Fruit fly (Drosophila melanogaster) whole organism, embryonic: ENCODE results near the gene Teh1.

Source experiments
- ATbp ChIP-seq: fragments of 200-800 bp; sonication (Bioruptor generic); optimal IDR thresholded peaks from 2 replicates; lab custom pipeline; 2017; ENCODE audit warnings: missing biosample characterization, mild to moderate bottlenecking, missing genetic modification characterization, missing genetic modification reagents
- Abd-B ChIP-seq: fragments of 200-800 bp; sonication (Bioruptor generic); optimal IDR thresholded peaks from 2 replicates; lab custom pipeline; 2018; ENCODE audit warnings: missing biosample characterization, mild to moderate bottlenecking, missing genetic modification characterization, moderate library complexity
- CG15269 ChIP-seq: fragments of 200-800 bp; sonication (Bioruptor generic); optimal IDR thresholded peaks from 2 replicates; lab custom pipeline; 2018; ENCODE audit warnings: missing biosample characterization, mild to moderate bottlenecking, missing genetic modification characterization, moderate library complexity
- CG15696 ChIP-seq: fragments of 200-800 bp; sonication (Bioruptor generic); optimal IDR thresholded peaks from 2 replicates; lab custom pipeline; 2019; ENCODE audit warnings: missing biosample characterization, mild to moderate bottlenecking, missing genetic modification characterization, moderate library complexity
- CG18599 ChIP-seq: fragments of 200-800 bp; sonication (Bioruptor generic); optimal IDR thresholded peaks from 3 replicates; lab custom pipeline; 2017; ENCODE audit warnings: missing biosample characterization, missing genetic modification characterization, mild to moderate bottlenecking, moderate library complexity, missing genetic modification reagents
- CG2116 ChIP-seq: fragments of 200-800 bp; sonication (Bioruptor generic); optimal IDR thresholded peaks from 3 replicates; lab custom pipeline; 2018; ENCODE audit warnings: missing biosample characterization, mild to moderate bottlenecking, missing genetic modification characterization
- CG2199 ChIP-seq: fragments of 200-800 bp; sonication (Bioruptor generic); IDR thresholded peaks from 3 replicates; pipeline ENCODE4 v1.3.6; 2022; ENCODE audit warnings: missing biosample characterization, missing genetic modification characterization
- CG2712 ChIP-seq: fragments of 200-800 bp; optimal IDR thresholded peaks from 3 replicates; lab custom pipeline; 2019; ENCODE audit warnings: missing biosample characterization, mild to moderate bottlenecking, missing genetic modification characterization, moderate library complexity
- CG3163 ChIP-seq: fragments of 200-800 bp; sonication (Bioruptor generic); optimal IDR thresholded peaks from 3 replicates; lab custom pipeline; 2016; ENCODE audit warnings: missing biosample characterization, missing genetic modification characterization
- CG34422 ChIP-seq: fragments of 200-800 bp; sonication (Bioruptor generic); IDR thresholded peaks from 3 replicates; pipeline ENCODE4 v1.3.6; 2022; ENCODE audit warnings: missing biosample characterization, missing genetic modification characterization
- CG8290 ChIP-seq, 3 experiments: fragments of 200-800 bp; sonication (Bioruptor generic); optimal IDR thresholded peaks; 2 replicates each; lab custom pipeline; 2016 to 2019; ENCODE audit warnings: missing biosample characterization in 3 of 3, missing genetic modification characterization in 3 of 3, mild to moderate bottlenecking in 2 of 3, moderate library complexity in 1 of 3
- CHES-1-like ChIP-seq: fragments of 200-800 bp; sonication (Bioruptor generic); optimal IDR thresholded peaks from 2 replicates; lab custom pipeline; 2016; ENCODE audit warnings: missing biosample characterization, missing genetic modification characterization
- CoRest ChIP-seq: fragments of 200-800 bp; sonication (Bioruptor generic); optimal IDR thresholded peaks from 3 replicates; lab custom pipeline; 2018; ENCODE audit warnings: missing biosample characterization, mild to moderate bottlenecking, missing genetic modification characterization, moderate library complexity
- D19A ChIP-seq: fragments of 200-800 bp; optimal IDR thresholded peaks from 3 replicates; lab custom pipeline; 2019; ENCODE audit warnings: missing biosample characterization, mild to moderate bottlenecking, missing genetic modification characterization, moderate library complexity
- H2.0 ChIP-seq: fragments of 200-800 bp; sonication (Bioruptor generic); IDR thresholded peaks from 2 replicates; pipeline ENCODE4 v1.3.6; 2022; ENCODE audit warnings: missing biosample characterization, missing genetic modification characterization
- HHEX ChIP-seq: fragments of 200-800 bp; sonication (Bioruptor generic); optimal IDR thresholded peaks from 3 replicates; lab custom pipeline; 2017; ENCODE audit warnings: missing biosample characterization, mild to moderate bottlenecking, missing genetic modification characterization, missing genetic modification reagents
- HLHmδ ChIP-seq: fragments of 200-800 bp; sonication (Bioruptor generic); optimal IDR thresholded peaks from 2 replicates; lab custom pipeline; 2018; ENCODE audit warnings: missing biosample characterization, mild to moderate bottlenecking, missing genetic modification characterization, moderate library complexity
- HmgZ ChIP-seq: fragments of 200-800 bp; sonication (Bioruptor generic); optimal IDR thresholded peaks from 2 replicates; lab custom pipeline; 2018; ENCODE audit warnings: missing biosample characterization, mild to moderate bottlenecking, missing genetic modification characterization
- Hr3 ChIP-seq: fragments of 200-800 bp; sonication (Bioruptor generic); optimal IDR thresholded peaks from 3 replicates; lab custom pipeline; 2016; ENCODE audit warnings: missing biosample characterization, missing genetic modification characterization
- Hr51 ChIP-seq, 2 experiments: fragments of 200-800 bp; sonication (Bioruptor generic); optimal IDR thresholded peaks; 2 replicates in 1 of 2; 3 replicates in 1 of 2; lab custom pipeline; 2016 to 2018; ENCODE audit warnings: missing biosample characterization in 2 of 2, missing genetic modification characterization in 2 of 2, mild to moderate bottlenecking in 1 of 2, moderate library complexity in 1 of 2
- NK7.1 ChIP-seq: fragments of 200-800 bp; sonication (Bioruptor generic); optimal IDR thresholded peaks from 3 replicates; lab custom pipeline; 2016; ENCODE audit warnings: missing biosample characterization, missing genetic modification characterization
- Neu2 ChIP-seq: fragments of 200-800 bp; sonication (Bioruptor generic); optimal IDR thresholded peaks from 3 replicates; lab custom pipeline; 2016; ENCODE audit warnings: missing biosample characterization, missing genetic modification characterization, borderline replicate concordance
- PHDP ChIP-seq: fragments of 200-800 bp; sonication (Bioruptor generic); optimal IDR thresholded peaks from 3 replicates; lab custom pipeline; 2018; ENCODE audit warnings: missing biosample characterization, mild to moderate bottlenecking, missing genetic modification characterization, moderate library complexity
- Rfx ChIP-seq: fragments of 200-800 bp; sonication (Bioruptor generic); IDR thresholded peaks from 2 replicates; pipeline ENCODE4 v1.3.6; 2022; ENCODE audit warnings: missing biosample characterization, missing genetic modification characterization
- Sox102F ChIP-seq: fragments of 200-800 bp; sonication (Bioruptor generic); optimal IDR thresholded peaks from 2 replicates; lab custom pipeline; 2018; ENCODE audit warnings: missing biosample characterization, mild to moderate bottlenecking, missing genetic modification characterization, moderate library complexity
- Xbp1 ChIP-seq: fragments of 200-800 bp; sonication (Bioruptor generic); optimal IDR thresholded peaks from 3 replicates; lab custom pipeline; 2016; ENCODE audit warnings: missing biosample characterization, mild to moderate bottlenecking, missing genetic modification characterization
- abd-A ChIP-seq: fragments of 200-800 bp; sonication (Bioruptor generic); optimal IDR thresholded peaks from 3 replicates; lab custom pipeline; 2019; ENCODE audit warnings: missing biosample characterization, mild to moderate bottlenecking, missing genetic modification characterization, moderate library complexity
- ap ChIP-seq: fragments of 200-800 bp; sonication (Bioruptor generic); IDR thresholded peaks from 2 replicates; pipeline ENCODE4 v1.3.6; 2022; ENCODE audit warnings: missing biosample characterization, missing genetic modification characterization
- ara ChIP-seq: fragments of 200-800 bp; sonication (Bioruptor generic); IDR thresholded peaks from 2 replicates; pipeline ENCODE4 v1.3.6; 2022; ENCODE audit warnings: missing biosample characterization, missing genetic modification characterization
- ci ChIP-seq: fragments of 200-800 bp; sonication (Bioruptor generic); IDR thresholded peaks from 3 replicates; pipeline ENCODE4 v1.3.6; 2022; ENCODE audit warnings: missing biosample characterization, missing genetic modification characterization
- crol ChIP-seq: fragments of 200-800 bp; sonication (Bioruptor generic); IDR thresholded peaks from 2 replicates; pipeline ENCODE4 v1.3.6; 2022; ENCODE audit warnings: missing biosample characterization, missing genetic modification characterization
- cwo ChIP-seq: fragments of 200-800 bp; sonication (Bioruptor generic); optimal IDR thresholded peaks from 3 replicates; lab custom pipeline; 2017; ENCODE audit warnings: missing biosample characterization, missing genetic modification characterization, mild to moderate bottlenecking, moderate library complexity, missing genetic modification reagents
- dmrt99B ChIP-seq: fragments of 200-800 bp; sonication (Bioruptor generic); optimal IDR thresholded peaks from 2 replicates; lab custom pipeline; 2018; ENCODE audit warnings: missing biosample characterization, mild to moderate bottlenecking, missing genetic modification characterization, moderate library complexity
- dpn ChIP-seq, 2 experiments: fragments of 200-800 bp; sonication (Bioruptor generic); optimal IDR thresholded peaks; 3 replicates each; lab custom pipeline; 2016; ENCODE audit warnings: missing biosample characterization in 2 of 2, missing genetic modification characterization in 2 of 2
- eve ChIP-seq, 2 experiments: fragments of >200 bp; optimal IDR thresholded peaks; 2 replicates each; lab custom pipeline; 2017; ENCODE audit warnings: missing biosample characterization in 2 of 2, missing genetic modification characterization in 2 of 2
- fd96Cb ChIP-seq: fragments of 200-800 bp; sonication (Bioruptor generic); optimal IDR thresholded peaks from 2 replicates; lab custom pipeline; 2018; ENCODE audit warnings: missing biosample characterization, mild to moderate bottlenecking, missing genetic modification characterization, moderate library complexity
- gem ChIP-seq: fragments of 200-800 bp; sonication (Bioruptor generic); optimal IDR thresholded peaks from 2 replicates; lab custom pipeline; 2019; ENCODE audit warnings: missing biosample characterization, mild to moderate bottlenecking, missing genetic modification characterization, moderate library complexity
- ken ChIP-seq: fragments of 200-800 bp; sonication (Bioruptor generic); IDR thresholded peaks from 3 replicates; pipeline ENCODE4 v1.3.6; 2022; ENCODE audit warnings: missing biosample characterization, missing genetic modification characterization
- kni ChIP-seq: fragments of 200-800 bp; sonication (Bioruptor generic); optimal IDR thresholded peaks from 3 replicates; lab custom pipeline; 2017; ENCODE audit warnings: mild to moderate bottlenecking, missing biosample characterization, missing genetic modification reagents, missing genetic modification characterization
- knrl ChIP-seq: fragments of 200-800 bp; sonication (Bioruptor generic); IDR thresholded peaks from 3 replicates; pipeline ENCODE4 v1.3.6; 2022; ENCODE audit warnings: missing biosample characterization, missing genetic modification characterization; ENCODE audit not compliant: partially characterized antibody
- lmd ChIP-seq: fragments of 200-800 bp; sonication (Bioruptor generic); IDR thresholded peaks from 2 replicates; pipeline ENCODE4 v1.3.6; 2022; ENCODE audit warnings: missing biosample characterization, missing genetic modification characterization
- nerfin-1 ChIP-seq: fragments of 200-800 bp; sonication (Bioruptor generic); optimal IDR thresholded peaks from 3 replicates; lab custom pipeline; 2019; ENCODE audit warnings: missing biosample characterization, mild to moderate bottlenecking, missing genetic modification characterization, moderate library complexity
- pho ChIP-seq: fragments of 200-800 bp; sonication (Bioruptor generic); optimal IDR thresholded peaks from 2 replicates; lab custom pipeline; 2016; ENCODE audit warnings: missing biosample characterization, missing genetic modification characterization
- pros ChIP-seq: fragments of 200-800 bp; sonication (Bioruptor generic); optimal IDR thresholded peaks from 3 replicates; lab custom pipeline; 2019; ENCODE audit warnings: missing biosample characterization, mild to moderate bottlenecking, missing genetic modification characterization, moderate library complexity
- scrt ChIP-seq: fragments of 200-800 bp; sonication (Bioruptor generic); optimal IDR thresholded peaks from 2 replicates; lab custom pipeline; 2018; ENCODE audit warnings: missing biosample characterization, mild to moderate bottlenecking, missing genetic modification characterization, moderate library complexity
- sens ChIP-seq: fragments of 200-800 bp; sonication (Bioruptor generic); peaks from one replicate; lab custom pipeline; 2016; ENCODE audit warnings: missing biosample characterization, missing genetic modification characterization
- tgo ChIP-seq: fragments of 200-800 bp; sonication (Bioruptor generic); IDR thresholded peaks from 3 replicates; pipeline ENCODE4 v1.3.6; 2022; ENCODE audit warnings: missing biosample characterization, missing genetic modification characterization

Gene Teh1

DNA sequence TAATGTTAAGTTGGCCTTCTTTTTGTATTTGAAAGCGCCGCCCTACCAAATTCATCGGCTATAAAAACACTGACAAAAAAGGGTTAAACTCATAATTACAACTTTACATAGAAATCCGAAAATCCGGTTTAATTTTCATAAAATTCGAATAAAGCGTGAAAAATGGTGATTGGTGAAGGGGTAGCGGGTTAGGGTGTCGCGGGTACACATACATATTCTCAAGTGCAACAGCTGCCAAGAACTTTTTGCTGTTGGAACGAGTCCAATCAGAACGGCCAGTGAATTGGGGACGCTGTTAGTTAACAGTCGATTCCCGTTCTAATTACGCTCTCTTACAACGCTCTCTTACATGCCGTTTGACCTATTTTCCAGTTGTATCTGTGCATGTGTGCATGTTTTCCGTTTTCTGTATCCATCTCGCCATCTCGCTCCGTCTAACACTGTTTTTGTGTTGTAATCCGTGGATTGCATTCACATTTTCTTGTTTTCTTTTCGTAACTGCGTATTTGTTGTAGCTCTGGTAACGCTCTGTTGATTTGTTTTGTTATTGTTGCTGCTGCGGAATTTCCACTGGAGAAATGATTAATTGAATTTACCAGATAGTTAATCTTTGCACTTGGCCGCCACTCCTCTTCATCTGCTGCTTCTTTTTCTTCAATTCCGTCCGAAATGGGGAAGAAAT lies 4.4 kb upstream of the Teh1 start (continued):
- TF ChIP-seq CG15696 (tag; lab: Kevin White, UChicago): peak; percentile 20
- no peak for TF ChIP-seq HmgZ (tag; lab: Kevin White, UChicago)
- peak; percentile 31 for TF ChIP-seq Xbp1 (GFP tag; lab: Kevin White, UChicago)
- peak; percentile 52 for TF ChIP-seq Hr3 (GFP tag; lab: Kevin White, UChicago)
- TF ChIP-seq Sox102F (GFP tag; lab: Kevin White, UChicago): peak; percentile 23
- TF ChIP-seq H2.0: 0 out of 2 replicates have a peak, but pooled peaks have one; percentile 21
- TF ChIP-seq kni (GFP tag; lab: Kevin White, UChicago): peak; percentile 95
- TF ChIP-seq tgo (GFP tag; lab: Robert Waterston, UW): peak; percentile 18; the same call in 2 of the 3 replicates
- peak; percentile 44 for TF ChIP-seq scrt (GFP tag; lab: Kevin White, UChicago)
- TF ChIP-seq fd96Cb (tag; lab: Kevin White, UChicago): no peak
- TF ChIP-seq knrl: no peak
- TF ChIP-seq ap (GFP tag; lab: Robert Waterston, UW): peak; percentile 42; the same call in 1 of the 2 replicates
- TF ChIP-seq ara: peak; percentile 11; the same call in 1 of the 2 replicates
- peak; percentile 57 for TF ChIP-seq gem
- TF ChIP-seq Hr51 (GFP tag; optimal IDR thresholded peaks at IDR 0.05; lab: Kevin White, UChicago): peak in 1 of 2 experiments; percentile 28
- no peak for TF ChIP-seq Neu2 (GFP tag; lab: Kevin White, UChicago)
- TF ChIP-seq CG2712: peak; percentile 60
- TF ChIP-seq CG15269 (tag; lab: Kevin White, UChicago): peak; percentile 43
- TF ChIP-seq sens (GFP tag; lab: Kevin White, UChicago): peak; percentile 84
- TF ChIP-seq ATbp: peak; percentile 23
- TF ChIP-seq ken (GFP tag; lab: Robert Waterston, UW): peak; percentile 20; the same call in 1 of the 3 replicates
- no peak for TF ChIP-seq CHES-1-like (GFP tag; lab: Kevin White, UChicago)
- TF ChIP-seq abd-A (tag; lab: Kevin White, UChicago): peak; percentile 85
- TF ChIP-seq CoRest (tag; lab: Kevin White, UChicago): peak; percentile 24
- TF ChIP-seq lmd: peak; percentile 7; the same call in 1 of the 2 replicates
- TF ChIP-seq CG18599 (GFP tag; lab: Kevin White, UChicago): peak; percentile 23
- TF ChIP-seq Rfx (GFP tag; lab: Robert Waterston, UW): peak; percentile 63
- TF ChIP-seq CG2116 (GFP tag; lab: Kevin White, UChicago): peak; percentile 4
- TF ChIP-seq Abd-B: peak; percentile 28
- peak in 1 of 2 experiments; percentile 78 for TF ChIP-seq eve (GFP tag; optimal IDR thresholded peaks at IDR 0.05; lab: Kevin White, UChicago)
- peak; percentile 88 for TF ChIP-seq crol
- peak; percentile 10 for TF ChIP-seq D19A (tag; lab: Kevin White, UChicago)
- TF ChIP-seq NK7.1 (GFP tag; lab: Kevin White, UChicago): no peak
- TF ChIP-seq HHEX (GFP tag; lab: Kevin White, UChicago): peak; percentile 8
- TF ChIP-seq cwo: no peak
- peak; percentile 50 for TF ChIP-seq pros (GFP tag; lab: Kevin White, UChicago)
- peak; percentile 34; the same call in 1 of the 3 replicates for TF ChIP-seq CG34422 (GFP tag; lab: Robert Waterston, UW)
- no peak for TF ChIP-seq pho (GFP tag; lab: Kevin White, UChicago)
- peak; percentile 55; the same call in 2 of the 3 replicates for TF ChIP-seq ci
- peak; percentile 78; the same call in 2 of the 3 replicates for TF ChIP-seq CG2199 (GFP tag; lab: Robert Waterston, UW)
- TF ChIP-seq HLHmδ: no peak
- peak; percentile 36 for TF ChIP-seq dmrt99B (tag; lab: Kevin White, UChicago)
- TF ChIP-seq CG8290 (GFP tag; optimal IDR thresholded peaks at IDR 0.05; lab: Kevin White, UChicago): no peak
- TF ChIP-seq CG8290 (tag; optimal IDR thresholded peaks at IDR 0.05; lab: Kevin White, UChicago): peak in 1 of 2 experiments; percentile 64
- peak; percentile 61 for TF ChIP-seq nerfin-1 (tag; lab: Kevin White, UChicago)
- peak; percentile 97 for TF ChIP-seq CG3163
- TF ChIP-seq dpn (GFP tag; optimal IDR thresholded peaks at IDR 0.05; lab: Kevin White, UChicago): peak in 1 of 2 experiments; percentile 9
- peak; percentile 21 for TF ChIP-seq PHDP
